Fruit fly (Drosophila melanogaster) whole organism: ENCODE measurements around the gene bt.

Source experiments
- CG8478 ChIP-seq: fragments of >200 bp; optimal IDR thresholded peaks from 2 replicates; lab custom pipeline; 2018; ENCODE audit warnings: inconsistent platforms
- Dll ChIP-seq: fragments of >200 bp; optimal IDR thresholded peaks from 2 replicates; lab custom pipeline; 2017
- EcR ChIP-seq, 2 experiments: fragments of >200 bp; optimal IDR thresholded peaks; 2 replicates each; lab custom pipeline; 2017; ENCODE audit warnings: missing biosample characterization in 2 of 2, missing genetic modification characterization in 2 of 2, missing genetic modification reagents in 2 of 2
- pan ChIP-seq: fragments of >200 bp; optimal IDR thresholded peaks from 2 replicates; lab custom pipeline; 2017
- usp ChIP-seq: fragments of >200 bp; optimal IDR thresholded peaks from 2 replicates; lab custom pipeline; 2017; ENCODE audit warnings: missing biosample characterization, missing genetic modification characterization, mixed read lengths

dm6 chr4:694917-695720 lies 29.1 kb upstream of the bt start:
- TF ChIP-seq usp = no peak
- no peak for TF ChIP-seq Dll (lab: Kevin White, UChicago)
- no peak for TF ChIP-seq EcR (GFP tag; optimal IDR thresholded peaks at IDR 0.05; lab: Kevin White, UChicago)
- no peak for TF ChIP-seq CG8478
- TF ChIP-seq pan (lab: Kevin White, UChicago) = no peak
